Worm (Caenorhabditis elegans) whole organism, L4 larva: ENCODE measurements around the gene E02H4.2.

ENCODE experiments used
- D1046.2 ChIP-seq: fragments of 200-800 bp; sonication (Bioruptor generic); IDR thresholded peaks from 2 replicates; pipeline ENCODE4 v1.3.6; 2022; ENCODE audit warnings: missing genetic modification characterization, missing compliant biosample characterization
- F10B5.3 ChIP-seq: sonication (generic microtip); optimal IDR thresholded peaks from 2 replicates; lab custom pipeline; 2016; ENCODE audit warnings: mild to moderate bottlenecking, missing genetic modification characterization, missing compliant biosample characterization
- F26F4.8 ChIP-seq: fragments of 200-800 bp; sonication (Bioruptor generic); conservative IDR thresholded peaks from 2 replicates; pipeline ENCODE4 v1.3.6; 2022; ENCODE audit warnings: missing genetic modification characterization, missing compliant biosample characterization
- F37D6.2 ChIP-seq: sonication (generic microtip); optimal IDR thresholded peaks from 2 replicates; lab custom pipeline; 2016; ENCODE audit warnings: mild to moderate bottlenecking, missing genetic modification characterization, missing compliant biosample characterization
- F49E8.2 ChIP-seq: sonication (generic microtip); optimal IDR thresholded peaks from 2 replicates; lab custom pipeline; 2016; ENCODE audit warnings: missing compliant biosample characterization, mild to moderate bottlenecking, missing genetic modification characterization, borderline replicate concordance
- T26A8.4 ChIP-seq: fragments of 200-800 bp; sonication (Bioruptor generic); IDR thresholded peaks from 2 replicates; pipeline ENCODE4 v1.3.6; 2022; ENCODE audit warnings: missing genetic modification characterization, missing compliant biosample characterization
- Y105C5A.15 ChIP-seq: fragments of 200-800 bp; sonication (Bioruptor generic); IDR thresholded peaks from 2 replicates; pipeline ENCODE4 v1.3.6; 2022; ENCODE audit warnings: missing genetic modification characterization, missing compliant biosample characterization
- Y75B8A.6 ChIP-seq: fragments of 200-800 bp; sonication (Bioruptor generic); IDR thresholded peaks from 2 replicates; pipeline ENCODE4 v1.3.6; 2022; ENCODE audit warnings: missing genetic modification reagents, missing genetic modification characterization, missing compliant biosample characterization
- ZK546.5 ChIP-seq, 2 experiments: sonication (generic microtip); optimal IDR thresholded peaks; 2 replicates each; lab custom pipeline; 2017; ENCODE audit warnings: missing biosample characterization in 2 of 2, missing genetic modification characterization in 2 of 2
- aha-1 ChIP-seq: fragments of 150-350 bp; peaks from one replicate; lab custom pipeline; 2014; ENCODE audit warnings: missing biosample characterization, missing genetic modification characterization
- arid-1 ChIP-seq: fragments of 200-800 bp; sonication (Bioruptor generic); conservative IDR thresholded peaks from 2 replicates; pipeline ENCODE4 v1.3.6; 2022; ENCODE audit warnings: missing genetic modification reagents, missing genetic modification characterization, missing compliant biosample characterization
- ceh-28 ChIP-seq: fragments of 150-350 bp; optimal IDR thresholded peaks from 2 replicates; lab custom pipeline; 2014; ENCODE audit warnings: missing biosample characterization, missing genetic modification reagents, missing genetic modification characterization
- ceh-32 ChIP-seq: sonication (generic microtip); optimal IDR thresholded peaks from 2 replicates; lab custom pipeline; 2016; ENCODE audit warnings: mild to moderate bottlenecking, missing genetic modification characterization, missing compliant biosample characterization; ENCODE audit not compliant: poor library complexity
- ceh-82 ChIP-seq: sonication (generic microtip); optimal IDR thresholded peaks from 2 replicates; lab custom pipeline; 2017; ENCODE audit warnings: missing biosample characterization, missing genetic modification characterization
- daf-12 ChIP-seq: fragments of 150-350 bp; optimal IDR thresholded peaks from 2 replicates; lab custom pipeline; 2014; ENCODE audit warnings: missing biosample characterization, missing genetic modification reagents, missing genetic modification characterization
- dmd-6 ChIP-seq: fragments of 200-800 bp; sonication (Bioruptor generic); IDR thresholded peaks from 2 replicates; pipeline ENCODE4 v1.3.6; 2022; ENCODE audit warnings: missing genetic modification reagents, missing genetic modification characterization, missing compliant biosample characterization
- dmd-9 ChIP-seq: fragments of 200-800 bp; sonication (Bioruptor generic); IDR thresholded peaks from 2 replicates; pipeline ENCODE4 v1.3.6; 2022; ENCODE audit warnings: missing genetic modification reagents, missing genetic modification characterization, missing compliant biosample characterization
- dpl-1 ChIP-seq: fragments of 150-350 bp; optimal IDR thresholded peaks from 2 replicates; lab custom pipeline; 2014; ENCODE audit warnings: missing biosample characterization, missing genetic modification reagents, missing genetic modification characterization
- duxl-1 ChIP-seq: sonication (generic microtip); optimal IDR thresholded peaks from 2 replicates; lab custom pipeline; 2016; ENCODE audit warnings: mild to moderate bottlenecking, missing genetic modification characterization, moderate library complexity, missing compliant biosample characterization; ENCODE audit not compliant: poor library complexity
- dve-1 ChIP-seq: sonication (generic microtip); optimal IDR thresholded peaks from 2 replicates; lab custom pipeline; 2017; ENCODE audit warnings: antibody characterized with exemption, mild to moderate bottlenecking, missing genetic modification characterization, missing compliant biosample characterization; ENCODE audit not compliant: insufficient read depth
- egl-27 ChIP-seq: sonication (generic microtip); optimal IDR thresholded peaks from 3 replicates; lab custom pipeline; 2017; ENCODE audit warnings: missing biosample characterization, missing genetic modification reagents, missing genetic modification characterization
- fkh-10 ChIP-seq: fragments of 150-350 bp; optimal IDR thresholded peaks from 2 replicates; lab custom pipeline; 2014; ENCODE audit warnings: missing biosample characterization, missing genetic modification reagents, missing genetic modification characterization
- fos-1 ChIP-seq: fragments of 150-350 bp; optimal IDR thresholded peaks from 2 replicates; lab custom pipeline; 2014; ENCODE audit warnings: missing biosample characterization, missing genetic modification characterization
- hlh-30 ChIP-seq: sonication (generic microtip); optimal IDR thresholded peaks from 2 replicates; lab custom pipeline; 2017; ENCODE audit warnings: antibody characterized with exemption, mild to moderate bottlenecking, missing genetic modification characterization, missing compliant biosample characterization; ENCODE audit not compliant: insufficient read depth
- hmg-1.1 ChIP-seq: fragments of 200-800 bp; sonication (Bioruptor generic); IDR thresholded peaks from 2 replicates; pipeline ENCODE4 v1.3.6; 2022; ENCODE audit warnings: missing genetic modification reagents, missing genetic modification characterization, missing compliant biosample characterization
- jun-1 ChIP-seq: fragments of 150-350 bp; optimal IDR thresholded peaks from 2 replicates; lab custom pipeline; 2014; ENCODE audit warnings: missing biosample characterization, missing genetic modification reagents, missing genetic modification characterization
- lim-7 ChIP-seq: fragments of 200-800 bp; sonication (Bioruptor generic); IDR thresholded peaks from 2 replicates; pipeline ENCODE4 v1.3.6; 2022; ENCODE audit warnings: missing genetic modification characterization, missing compliant biosample characterization
- lin-1 ChIP-seq: fragments of 200-800 bp; sonication (Bioruptor generic); IDR thresholded peaks from 2 replicates; pipeline ENCODE4 v1.3.6; 2022; ENCODE audit warnings: missing genetic modification reagents, missing genetic modification characterization, missing compliant biosample characterization
- lin-38 ChIP-seq: fragments of 200-800 bp; sonication (Bioruptor generic); IDR thresholded peaks from 2 replicates; pipeline ENCODE4 v1.3.6; 2022; ENCODE audit warnings: missing genetic modification reagents, missing genetic modification characterization, missing compliant biosample characterization
- lsy-2 ChIP-seq, 2 experiments: fragments of 150-350 bp in 1 of 2; sonication (generic microtip) in 1 of 2; optimal IDR thresholded peaks; 2 replicates each; lab custom pipeline; 2014 to 2017; ENCODE audit warnings: missing biosample characterization in 2 of 2, missing genetic modification characterization in 2 of 2
- madf-5 ChIP-seq, 2 experiments: fragments of 200-800 bp; sonication (Bioruptor generic); IDR thresholded peaks; 2 replicates each; pipeline ENCODE4 v1.3.6; 2022; ENCODE audit warnings: missing compliant biosample characterization in 2 of 2, missing genetic modification characterization in 2 of 2
- mdl-1 ChIP-seq, 2 experiments: fragments of 150-350 bp in 1 of 2; sonication (generic microtip) in 1 of 2; optimal IDR thresholded peaks; 2 replicates each; lab custom pipeline; 2014 to 2017; ENCODE audit warnings: missing biosample characterization in 2 of 2, missing genetic modification characterization in 2 of 2
- mes-2 ChIP-seq: sonication (generic microtip); optimal IDR thresholded peaks from 2 replicates; lab custom pipeline; 2016; ENCODE audit warnings: missing genotype, mild to moderate bottlenecking, missing genetic modification characterization, missing compliant biosample characterization; ENCODE audit not compliant: poor library complexity, severe bottlenecking
- mxl-2 ChIP-seq: fragments of 200-800 bp; sonication (Bioruptor generic); conservative IDR thresholded peaks from 2 replicates; pipeline ENCODE4 v1.3.6; 2022; ENCODE audit warnings: missing genetic modification reagents, missing genetic modification characterization, missing compliant biosample characterization
- nhr-10 ChIP-seq: fragments of 150-350 bp; optimal IDR thresholded peaks from 2 replicates; lab custom pipeline; 2014; ENCODE audit warnings: missing biosample characterization, missing genetic modification characterization
- nhr-102 ChIP-seq: sonication (generic microtip); optimal IDR thresholded peaks from 2 replicates; lab custom pipeline; 2016; ENCODE audit warnings: mild to moderate bottlenecking, missing genetic modification characterization, moderate library complexity, missing compliant biosample characterization
- nhr-41 ChIP-seq: fragments of 200-800 bp; sonication (Bioruptor generic); IDR thresholded peaks from 2 replicates; pipeline ENCODE4 v1.3.6; 2022; ENCODE audit warnings: missing genetic modification reagents, missing genetic modification characterization, missing compliant biosample characterization
- nhr-77 ChIP-seq: fragments of 150-350 bp; optimal IDR thresholded peaks from 2 replicates; lab custom pipeline; 2014; ENCODE audit warnings: missing biosample characterization, missing genetic modification characterization
- php-3 ChIP-seq: fragments of 200-800 bp; sonication (Bioruptor generic); IDR thresholded peaks from 2 replicates; pipeline ENCODE4 v1.3.6; 2022; ENCODE audit warnings: missing genetic modification reagents, missing genetic modification characterization, missing compliant biosample characterization
- rbr-2 ChIP-seq: sonication (generic microtip); optimal IDR thresholded peaks from 2 replicates; lab custom pipeline; 2016; ENCODE audit warnings: missing genotype, missing genetic modification characterization, missing compliant biosample characterization
- sdz-12 ChIP-seq: fragments of 200-800 bp; sonication (Bioruptor generic); optimal IDR thresholded peaks from 2 replicates; lab custom pipeline; 2018; ENCODE audit warnings: mild to moderate bottlenecking, missing genetic modification characterization, missing compliant biosample characterization
- set-16 ChIP-seq: fragments of 200-800 bp; sonication (Bioruptor generic); IDR thresholded peaks from 2 replicates; pipeline ENCODE4 v1.3.6; 2022; ENCODE audit warnings: missing genetic modification reagents, missing genetic modification characterization, missing compliant biosample characterization
- skn-1 ChIP-seq: fragments of 150-350 bp; optimal IDR thresholded peaks from 2 replicates; lab custom pipeline; 2014; ENCODE audit warnings: missing biosample characterization, missing genetic modification characterization
- snpc-1.2 ChIP-seq: fragments of 200-800 bp; sonication (Bioruptor generic); IDR thresholded peaks from 2 replicates; pipeline ENCODE4 v1.3.6; 2022; ENCODE audit warnings: missing genetic modification reagents, missing genetic modification characterization, missing compliant biosample characterization
- snpc-4 ChIP-seq: fragments of 150-350 bp; optimal IDR thresholded peaks from 2 replicates; lab custom pipeline; 2014; ENCODE audit warnings: missing biosample characterization, missing genetic modification characterization
- spr-1 ChIP-seq: sonication (generic microtip); optimal IDR thresholded peaks from 2 replicates; lab custom pipeline; 2016; ENCODE audit warnings: mild to moderate bottlenecking, missing genetic modification characterization, missing compliant biosample characterization
- spr-3 ChIP-seq: fragments of 200-800 bp; sonication (Bioruptor generic); optimal IDR thresholded peaks from 2 replicates; lab custom pipeline; 2018; ENCODE audit warnings: mild to moderate bottlenecking, missing genetic modification characterization, missing compliant biosample characterization
- vab-7 ChIP-seq: fragments of 200-800 bp; sonication (Bioruptor generic); IDR thresholded peaks from 2 replicates; pipeline ENCODE4 v1.3.6; 2022; ENCODE audit warnings: missing genetic modification reagents, missing genetic modification characterization, missing compliant biosample characterization
- zag-1 ChIP-seq: fragments of 150-350 bp; optimal IDR thresholded peaks from 2 replicates; lab custom pipeline; 2014; ENCODE audit warnings: missing biosample characterization, missing genetic modification characterization
- zfp-2 ChIP-seq: sonication (generic microtip); optimal IDR thresholded peaks from 2 replicates; lab custom pipeline; 2016; ENCODE audit warnings: mild to moderate bottlenecking, missing genetic modification characterization, missing compliant biosample characterization
- zip-2 ChIP-seq: fragments of 150-350 bp; optimal IDR thresholded peaks from 2 replicates; lab custom pipeline; 2014; ENCODE audit warnings: missing biosample characterization, missing genetic modification characterization
- ztf-11 ChIP-seq: fragments of 150-350 bp; optimal IDR thresholded peaks from 2 replicates; lab custom pipeline; 2014; ENCODE audit warnings: missing biosample characterization, missing genetic modification characterization

Gene E02H4.2

DNA sequence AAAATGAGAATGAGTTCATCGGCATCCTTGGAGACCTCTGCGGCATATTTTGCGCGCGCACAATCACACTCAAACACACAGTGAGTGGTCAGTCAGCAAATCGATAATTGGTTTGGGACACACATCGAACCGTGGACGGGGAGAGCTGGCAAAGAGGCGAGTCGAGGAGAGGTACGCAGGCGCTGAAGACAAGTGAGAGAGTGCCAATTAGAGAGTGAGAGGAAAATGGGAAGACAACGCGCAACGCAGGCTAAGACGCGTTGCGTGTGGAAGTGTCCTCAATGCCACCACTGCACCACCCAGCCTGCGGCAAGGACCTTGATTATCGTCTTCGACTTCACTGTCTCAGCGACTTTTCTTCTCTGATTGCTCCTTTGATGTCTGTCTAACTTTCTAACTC lies 15.8 kb upstream of the E02H4.2 start (continued):
- TF ChIP-seq nhr-102 (tag; lab: Kevin White, UChicago): peak; percentile 39
- no peak for TF ChIP-seq aha-1 (tag; lab: Kevin White, UChicago)
- TF ChIP-seq daf-12: no peak
- TF ChIP-seq dve-1 (tag; lab: Kevin White, UChicago): peak; percentile 78
- no peak for TF ChIP-seq nhr-41 (GFP tag; lab: Robert Waterston, UW)
- TF ChIP-seq T26A8.4 (GFP tag; lab: Robert Waterston, UW): 0 out of 2 replicates have a peak, but pooled peaks have one; percentile 61
- peak; percentile 31 for TF ChIP-seq spr-1 (tag; lab: Kevin White, UChicago)
- TF ChIP-seq dmd-9 (GFP tag; lab: Robert Waterston, UW): no peak
- 0 out of 4 replicates have a peak, but pooled peaks of 1 of the 2 experiments have one; percentile 48 for TF ChIP-seq madf-5 (GFP tag; IDR thresholded peaks at IDR 0.05; lab: Robert Waterston, UW)
- no peak for TF ChIP-seq F49E8.2
- no peak for TF ChIP-seq jun-1 (tag; lab: Kevin White, UChicago)
- TF ChIP-seq mes-2 (tag; lab: Kevin White, UChicago): peak; percentile 72
- TF ChIP-seq ZK546.5 (tag; optimal IDR thresholded peaks at IDR 0.05; lab: Kevin White, UChicago): no peak
- TF ChIP-seq dmd-6 (GFP tag; lab: Robert Waterston, UW): peak; percentile 65
- no peak for TF ChIP-seq F26F4.8
- TF ChIP-seq snpc-4: no peak
- TF ChIP-seq D1046.2 (GFP tag; lab: Robert Waterston, UW): no peak
- TF ChIP-seq Y75B8A.6 (GFP tag; lab: Robert Waterston, UW): no peak
- peak; percentile 63 to 71 for TF ChIP-seq lsy-2 (tag; optimal IDR thresholded peaks at IDR 0.05; lab: Kevin White, UChicago)
- peak; percentile 66 for TF ChIP-seq fkh-10 (GFP tag; lab: Kevin White, UChicago)
- TF ChIP-seq hlh-30: peak; percentile 74
- no peak for TF ChIP-seq ceh-32 (tag; lab: Kevin White, UChicago)
- TF ChIP-seq zfp-2: no peak
- TF ChIP-seq F37D6.2 (tag; lab: Kevin White, UChicago): peak; percentile 43
- no peak for TF ChIP-seq F10B5.3 (tag; lab: Kevin White, UChicago)
- no peak for TF ChIP-seq ceh-82 (tag; lab: Kevin White, UChicago)
- TF ChIP-seq set-16 (GFP tag; lab: Robert Waterston, UW): peak; percentile 67
- TF ChIP-seq fos-1 (tag; lab: Kevin White, UChicago): no peak
- no peak for TF ChIP-seq spr-3 (GFP tag; lab: Kevin White, UChicago)
- TF ChIP-seq zag-1 (tag; lab: Kevin White, UChicago): no peak
- peak; percentile 73 for TF ChIP-seq hmg-1.1 (GFP tag; lab: Robert Waterston, UW)
- no peak for TF ChIP-seq skn-1
- TF ChIP-seq ceh-28 (tag; lab: Kevin White, UChicago): peak; percentile 83
- peak; percentile 78 for TF ChIP-seq rbr-2 (tag; lab: Kevin White, UChicago)
- TF ChIP-seq sdz-12 (GFP tag; lab: Kevin White, UChicago): no peak
- peak; percentile 69 for TF ChIP-seq duxl-1 (tag; lab: Kevin White, UChicago)
- TF ChIP-seq lin-1 (GFP tag; lab: Robert Waterston, UW): peak; percentile 29; the same call in 1 of the 2 replicates
- TF ChIP-seq snpc-1.2: peak; percentile 50; the same call in 1 of the 2 replicates
- TF ChIP-seq vab-7: no peak
- TF ChIP-seq lim-7 (GFP tag; lab: Robert Waterston, UW): peak; percentile 46; the same call in 1 of the 2 replicates
- TF ChIP-seq php-3: no peak
- peak; percentile 61 for TF ChIP-seq dpl-1 (GFP tag; lab: Kevin White, UChicago)
- TF ChIP-seq mxl-2 (GFP tag; lab: Robert Waterston, UW): no peak
- no peak for TF ChIP-seq ztf-11 (tag; lab: Kevin White, UChicago)
- TF ChIP-seq nhr-10 (tag; lab: Kevin White, UChicago): no peak
- TF ChIP-seq egl-27: no peak
- no peak for TF ChIP-seq lin-38
- TF ChIP-seq arid-1: no peak
- peak; percentile 14 to 60 for TF ChIP-seq mdl-1 (tag; optimal IDR thresholded peaks at IDR 0.05; lab: Kevin White, UChicago)
- TF ChIP-seq Y105C5A.15: no peak
- TF ChIP-seq zip-2 (tag; lab: Kevin White, UChicago): no peak
- TF ChIP-seq nhr-77 (tag; lab: Kevin White, UChicago): peak; percentile 14
